Worm (Caenorhabditis elegans) whole organism, L2 larva: Measurements from ENCODE around the gene C49A9.5.

Source experiments
- Y55F3AM.14 ChIP-seq: fragments of 200-800 bp; sonication (Bioruptor generic); optimal IDR thresholded peaks from 2 replicates; lab custom pipeline; 2018; ENCODE audit warnings: mild to moderate bottlenecking, missing genetic modification characterization, missing compliant biosample characterization
- elt-3 ChIP-seq: sonication (generic microtip); optimal IDR thresholded peaks from 2 replicates; lab custom pipeline; 2017; ENCODE audit warnings: missing biosample characterization, missing genetic modification characterization
- nhr-129 ChIP-seq: fragments of 150-350 bp; optimal IDR thresholded peaks from 2 replicates; lab custom pipeline; 2014; ENCODE audit warnings: missing biosample characterization, missing genetic modification characterization

Gene C49A9.5

DNA sequence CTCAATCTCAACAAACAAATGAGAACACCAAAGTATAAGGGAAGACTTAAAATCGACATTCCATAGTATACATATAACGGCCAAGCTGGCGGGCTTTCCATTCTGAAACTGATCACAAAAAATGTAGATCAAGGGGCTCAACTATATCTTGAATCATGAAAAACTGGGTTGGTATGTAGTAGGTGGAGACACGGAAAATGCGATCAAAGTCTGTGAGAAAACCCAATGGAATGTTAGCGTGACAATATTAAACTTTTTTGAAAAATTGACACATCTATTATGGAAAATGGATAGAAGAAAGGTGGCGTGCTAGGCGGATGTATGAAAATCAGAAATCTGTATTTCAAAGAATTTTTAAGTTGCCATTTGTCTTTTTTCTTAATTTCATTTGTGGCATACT, 49.8 kb downstream of the C49A9.5 start, which contains the start of gene srv-28:
Gene srv-28, minus strand, starts transcription at position 101 of the 400 bp plus-strand sequence.
- TF ChIP-seq nhr-129, result no peak
- TF ChIP-seq elt-3 (tag; lab: Kevin White, UChicago), result no peak
- TF ChIP-seq Y55F3AM.14 (GFP tag; lab: Kevin White, UChicago), result no peak
- TF ChIP-seq, all 48 proteins: peak for 0
